Fruit fly (Drosophila melanogaster): Measurements from ENCODE around the gene CG9147.

Gene CG9147

DNA sequence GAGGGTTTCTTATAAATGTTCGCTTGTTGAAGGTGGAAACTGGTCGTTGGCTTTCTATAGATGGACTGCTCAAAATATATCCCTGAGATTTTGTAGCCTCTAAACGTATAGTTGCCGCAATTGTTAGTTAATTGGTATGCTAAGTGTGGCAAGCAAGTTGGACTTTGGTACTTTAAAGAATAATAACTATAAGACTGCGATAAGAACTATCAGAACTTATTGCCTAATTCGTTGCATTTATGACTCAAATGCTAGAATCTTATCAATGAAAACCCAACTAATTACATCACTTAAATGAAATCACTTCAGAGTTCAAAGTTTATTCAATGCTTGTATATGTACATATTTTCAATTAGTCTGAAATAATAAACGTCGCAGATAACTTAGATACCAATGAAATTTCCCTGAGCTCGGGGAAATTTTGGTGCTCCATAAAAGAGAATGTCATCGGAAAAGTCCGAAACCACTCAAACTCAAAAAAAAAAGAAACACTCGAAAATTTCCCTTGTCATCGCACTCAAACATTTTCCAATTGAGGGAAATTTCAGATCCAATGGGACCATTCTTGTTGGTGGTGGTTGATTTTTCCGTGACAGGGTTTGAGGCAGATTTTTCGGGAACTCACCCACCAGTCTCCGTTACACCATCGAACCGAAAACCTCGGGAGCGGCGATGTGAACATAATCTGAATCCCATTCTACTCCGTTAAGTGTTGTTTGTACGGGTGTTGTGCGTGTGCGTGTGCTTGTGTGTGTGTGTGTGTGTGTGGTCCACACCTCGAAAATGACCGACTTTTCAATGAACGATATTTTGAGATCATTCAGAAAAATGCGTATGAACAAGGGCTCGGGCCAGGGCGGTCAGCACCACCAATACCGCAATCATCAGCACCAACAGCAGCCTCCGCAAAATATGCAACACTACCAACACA, 25.3 kb downstream of the CG9147 start, which contains the start of gene CG45075:
Gene CG45075, plus strand, starts transcription at position 627 of the 931 bp plus-strand sequence.
- TF ChIP-seq toe (GFP tag; optimal IDR thresholded peaks at IDR 0.05): no peak
- TF ChIP-seq kay (GFP tag; ENCODE audit: borderline replicate concordance): peak; percentile 88

dm6 chr2L:6092300-6092699, 26.5 kb downstream of the CG9147 start:
- no peak for TF ChIP-seq CG14711 (tag; optimal IDR thresholded peaks at IDR 0.05)
- no peak for TF ChIP-seq tj (GFP tag; optimal IDR thresholded peaks at IDR 0.05)
- TF ChIP-seq cnc (optimal IDR thresholded peaks at IDR 0.05): no peak
- TF ChIP-seq kay (GFP tag; ENCODE audit: borderline replicate concordance): no peak
- no peak for TF ChIP-seq CG33017 (tag; optimal IDR thresholded peaks at IDR 0.05)
- TF ChIP-seq CG12768 (GFP tag; optimal IDR thresholded peaks at IDR 0.05): no peak
- no peak for TF ChIP-seq Hr96 (GFP tag; optimal IDR thresholded peaks at IDR 0.05)
- TF ChIP-seq CG1620 (GFP tag; optimal IDR thresholded peaks at IDR 0.05): no peak
- no peak for TF ChIP-seq Crg-1 (GFP tag; optimal IDR thresholded peaks at IDR 0.05)
- TF ChIP-seq CG11617 (GFP tag; optimal IDR thresholded peaks at IDR 0.05): no peak
- no peak for TF ChIP-seq bab1 (GFP tag; optimal IDR thresholded peaks at IDR 0.05)
- TF ChIP-seq CG7101 (tag; optimal IDR thresholded peaks at IDR 0.05): no peak
- TF ChIP-seq toe (GFP tag; optimal IDR thresholded peaks at IDR 0.05): no peak

DNA sequence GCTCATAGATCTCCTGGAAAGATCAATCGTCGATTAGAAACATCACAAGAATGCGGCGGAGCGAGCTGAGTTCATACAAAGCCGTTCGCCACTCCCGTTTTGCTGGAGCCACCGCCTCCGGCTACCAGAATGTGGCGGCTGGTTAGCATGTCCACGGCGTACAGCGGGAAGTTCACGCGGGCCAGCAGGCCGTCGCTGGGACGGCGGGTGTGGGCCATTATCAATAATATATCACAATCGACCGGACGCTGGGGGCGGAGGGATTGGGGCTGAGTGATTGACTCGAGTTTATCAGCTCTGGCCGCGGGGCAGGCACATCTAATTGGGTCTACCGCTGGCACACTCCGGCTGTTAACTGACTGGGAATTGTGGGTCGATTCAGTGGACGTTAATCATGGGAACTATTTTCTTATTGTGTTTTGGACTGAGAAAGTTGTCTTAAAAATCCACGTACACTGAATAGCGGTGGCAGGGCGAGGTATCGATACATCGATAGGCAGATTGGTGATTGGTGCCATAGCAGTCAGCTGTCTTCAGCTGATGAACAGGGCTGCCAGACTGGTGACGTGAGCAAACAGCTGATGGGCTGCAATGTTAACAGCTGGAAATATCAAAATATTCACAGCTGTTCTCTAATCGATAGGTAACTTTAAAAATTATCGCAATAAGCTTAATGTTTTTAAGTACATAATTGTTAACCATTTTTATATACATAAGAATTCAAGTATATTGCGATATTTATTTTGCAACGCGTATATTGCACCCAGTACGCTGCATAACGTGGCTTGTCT, 32.9 kb downstream of the CG9147 start, which contains the start of gene CG9175:
Gene CG9175, minus strand, starts transcription at position 488 of the 791 bp plus-strand sequence.
- TF ChIP-seq kay (GFP tag; ENCODE audit: borderline replicate concordance): no peak
- no peak for TF ChIP-seq CG5204 (GFP tag; optimal IDR thresholded peaks at IDR 0.05)
- TF ChIP-seq CG12768 (GFP tag; optimal IDR thresholded peaks at IDR 0.05): no peak
- TF ChIP-seq cic (GFP tag; optimal IDR thresholded peaks at IDR 0.05): peak; percentile 73
- peak; percentile 48 for TF ChIP-seq CG33017 (tag; optimal IDR thresholded peaks at IDR 0.05)
- TF ChIP-seq CG11617 (GFP tag; optimal IDR thresholded peaks at IDR 0.05): peak; percentile 36
- TF ChIP-seq toe (GFP tag; optimal IDR thresholded peaks at IDR 0.05): no peak
- TF ChIP-seq ovo (GFP tag; optimal IDR thresholded peaks at IDR 0.05): peak; percentile 29
- TF ChIP-seq pad (GFP tag; optimal IDR thresholded peaks at IDR 0.05): no peak
- TF ChIP-seq CG1620 (GFP tag; optimal IDR thresholded peaks at IDR 0.05): peak; percentile 52
- no peak for TF ChIP-seq Crg-1 (GFP tag; optimal IDR thresholded peaks at IDR 0.05)
- TF ChIP-seq CG7101 (tag; optimal IDR thresholded peaks at IDR 0.05): peak; percentile 10
- no peak for TF ChIP-seq CG14711 (tag; optimal IDR thresholded peaks at IDR 0.05)
- no peak for TF ChIP-seq Clk (GFP tag; optimal IDR thresholded peaks at IDR 0.05)
- TF ChIP-seq CG7045 (GFP tag; optimal IDR thresholded peaks at IDR 0.05): no peak
- peak; percentile 87 for TF ChIP-seq bab1 (GFP tag; optimal IDR thresholded peaks at IDR 0.05)
- TF ChIP-seq tj (GFP tag; optimal IDR thresholded peaks at IDR 0.05): no peak
- peak; percentile 65 for TF ChIP-seq Mnt (GFP tag; optimal IDR thresholded peaks at IDR 0.05)
- no peak for TF ChIP-seq cnc (optimal IDR thresholded peaks at IDR 0.05)
- TF ChIP-seq Hr96 (GFP tag; optimal IDR thresholded peaks at IDR 0.05): no peak

dm6 chr2L:6099270-6099644, 33.5 kb downstream of the CG9147 start:
- TF ChIP-seq cnc (optimal IDR thresholded peaks at IDR 0.05) (no peak), cic (GFP tag; optimal IDR thresholded peaks at IDR 0.05) (no peak), CG11617 (GFP tag; optimal IDR thresholded peaks at IDR 0.05) (no peak), kay (GFP tag; ENCODE audit: borderline replicate concordance) (peak; percentile 81)

dm6 chr2L:6100202-6100689, 34.4 kb downstream of the CG9147 start, which contains the start of gene stai:
stai (plus strand) TSS chr2L:6100377.
- TF ChIP-seq CG1620 (GFP tag; optimal IDR thresholded peaks at IDR 0.05) (no peak), cnc (optimal IDR thresholded peaks at IDR 0.05) (no peak), pad (GFP tag; optimal IDR thresholded peaks at IDR 0.05) (no peak), Mnt (GFP tag; optimal IDR thresholded peaks at IDR 0.05) (no peak), toe (GFP tag; optimal IDR thresholded peaks at IDR 0.05) (no peak), bab1 (GFP tag; optimal IDR thresholded peaks at IDR 0.05) (peak; percentile 26), cic (GFP tag; optimal IDR thresholded peaks at IDR 0.05) (no peak), kay (GFP tag; ENCODE audit: borderline replicate concordance) (no peak), CG7045 (GFP tag; optimal IDR thresholded peaks at IDR 0.05) (no peak), CG11617 (GFP tag; optimal IDR thresholded peaks at IDR 0.05) (no peak), Hr96 (GFP tag; optimal IDR thresholded peaks at IDR 0.05) (no peak), tj (GFP tag; optimal IDR thresholded peaks at IDR 0.05) (peak; percentile 84), CG5204 (GFP tag; optimal IDR thresholded peaks at IDR 0.05) (no peak), CG7101 (tag; optimal IDR thresholded peaks at IDR 0.05) (no peak), CG14711 (tag; optimal IDR thresholded peaks at IDR 0.05) (no peak), ovo (GFP tag; optimal IDR thresholded peaks at IDR 0.05) (peak; percentile 51), Clk (GFP tag; optimal IDR thresholded peaks at IDR 0.05) (no peak), Crg-1 (GFP tag; optimal IDR thresholded peaks at IDR 0.05) (no peak), CG33017 (tag; optimal IDR thresholded peaks at IDR 0.05) (no peak), CG12768 (GFP tag; optimal IDR thresholded peaks at IDR 0.05) (no peak)
